Worm (Caenorhabditis elegans) whole organism, late embryonic: Measurements from ENCODE around the gene idpb-3.

Experiments used
- C38D4.7 ChIP-seq: fragments of 200-800 bp; sonication (Bioruptor generic); optimal IDR thresholded peaks from 2 replicates; lab custom pipeline; 2018; ENCODE audit warnings: mild to moderate bottlenecking, missing genetic modification characterization, moderate library complexity, missing compliant biosample characterization
- F13H6.1 ChIP-seq: sonication (generic microtip); optimal IDR thresholded peaks from 2 replicates; lab custom pipeline; 2016; ENCODE audit warnings: missing genetic modification characterization, missing compliant biosample characterization
- K02D7.2 ChIP-seq: sonication (generic microtip); optimal IDR thresholded peaks from 2 replicates; lab custom pipeline; 2017; ENCODE audit warnings: mild to moderate bottlenecking, missing genetic modification characterization, missing compliant biosample characterization
- K09A11.1 ChIP-seq: sonication (generic microtip); optimal IDR thresholded peaks from 2 replicates; lab custom pipeline; 2017; ENCODE audit warnings: antibody characterized with exemption, mild to moderate bottlenecking, missing genetic modification characterization, missing compliant biosample characterization; ENCODE audit not compliant: insufficient read depth
- T23F11.4 ChIP-seq: fragments of 200-800 bp; sonication (Bioruptor generic); optimal IDR thresholded peaks from 2 replicates; lab custom pipeline; 2018; ENCODE audit warnings: mild to moderate bottlenecking, missing genetic modification characterization, missing compliant biosample characterization
- ahr-1 ChIP-seq: sonication (generic microtip); optimal IDR thresholded peaks from 2 replicates; lab custom pipeline; 2016; ENCODE audit warnings: missing genetic modification characterization, missing compliant biosample characterization
- ama-1 ChIP-seq: fragments of 150-350 bp; optimal IDR thresholded peaks from 2 replicates; lab custom pipeline; 2014
- ceh-14 ChIP-seq: sonication (generic microtip); optimal IDR thresholded peaks from 2 replicates; lab custom pipeline; 2016; ENCODE audit warnings: missing genotype, missing genetic modification characterization, missing compliant biosample characterization
- ceh-2 ChIP-seq: sonication (generic microtip); optimal IDR thresholded peaks from 2 replicates; lab custom pipeline; 2016; ENCODE audit warnings: missing genotype, missing genetic modification characterization, missing compliant biosample characterization
- ceh-22 ChIP-seq: sonication (generic microtip); optimal IDR thresholded peaks from 2 replicates; lab custom pipeline; 2017; ENCODE audit warnings: missing biosample characterization, missing genetic modification characterization
- ceh-30 ChIP-seq: fragments of 150-350 bp; optimal IDR thresholded peaks from 2 replicates; lab custom pipeline; 2014; ENCODE audit warnings: missing biosample characterization, missing genetic modification characterization
- ceh-31 ChIP-seq: sonication (generic microtip); optimal IDR thresholded peaks from 2 replicates; lab custom pipeline; 2016; ENCODE audit warnings: missing genetic modification characterization, missing compliant biosample characterization
- ceh-34 ChIP-seq: sonication (generic microtip); optimal IDR thresholded peaks from 2 replicates; lab custom pipeline; 2016; ENCODE audit warnings: mild to moderate bottlenecking, missing genetic modification characterization, missing compliant biosample characterization
- ceh-45 ChIP-seq: fragments of 200-800 bp; sonication (Bioruptor generic); IDR thresholded peaks from 2 replicates; pipeline ENCODE4 v1.3.6; 2022; ENCODE audit warnings: missing genetic modification reagents, missing genetic modification characterization, missing compliant biosample characterization
- ceh-6 ChIP-seq: fragments of 200-800 bp; sonication (Bioruptor generic); optimal IDR thresholded peaks from 2 replicates; lab custom pipeline; 2018; ENCODE audit warnings: mild to moderate bottlenecking, missing genetic modification characterization, missing compliant biosample characterization
- che-1 ChIP-seq: sonication (generic microtip); optimal IDR thresholded peaks from 2 replicates; lab custom pipeline; 2016; ENCODE audit warnings: mild to moderate bottlenecking, missing genetic modification characterization, missing compliant biosample characterization
- dmd-4 ChIP-seq: sonication (generic microtip); optimal IDR thresholded peaks from 2 replicates; lab custom pipeline; 2016; ENCODE audit warnings: borderline replicate concordance, missing genetic modification characterization, missing compliant biosample characterization
- dve-1 ChIP-seq: sonication (generic microtip); optimal IDR thresholded peaks from 2 replicates; lab custom pipeline; 2017; ENCODE audit warnings: antibody characterized with exemption, mild to moderate bottlenecking, missing genetic modification characterization, missing compliant biosample characterization
- elt-4 ChIP-seq: sonication (generic microtip); optimal IDR thresholded peaks from 2 replicates; lab custom pipeline; 2016; ENCODE audit warnings: missing genetic modification characterization, missing compliant biosample characterization
- ets-4 ChIP-seq: sonication (generic microtip); optimal IDR thresholded peaks from 2 replicates; lab custom pipeline; 2016; ENCODE audit warnings: missing genetic modification characterization, missing compliant biosample characterization
- eyg-1 ChIP-seq: sonication (generic microtip); optimal IDR thresholded peaks from 2 replicates; lab custom pipeline; 2016; ENCODE audit warnings: missing genotype, missing genetic modification characterization, missing compliant biosample characterization
- fax-1 ChIP-seq: sonication (generic microtip); optimal IDR thresholded peaks from 2 replicates; lab custom pipeline; 2016; ENCODE audit warnings: missing genotype, missing genetic modification characterization, missing compliant biosample characterization
- hlh-13 ChIP-seq: fragments of 200-800 bp; sonication (Bioruptor generic); optimal IDR thresholded peaks from 2 replicates; lab custom pipeline; 2018; ENCODE audit warnings: mild to moderate bottlenecking, missing genetic modification characterization, missing compliant biosample characterization
- hlh-15 ChIP-seq: sonication (generic microtip); optimal IDR thresholded peaks from 2 replicates; lab custom pipeline; 2016; ENCODE audit warnings: missing genetic modification characterization, missing compliant biosample characterization
- hlh-30 ChIP-seq: sonication (generic microtip); optimal IDR thresholded peaks from 2 replicates; lab custom pipeline; 2017; ENCODE audit warnings: antibody characterized with exemption, missing genetic modification characterization, missing compliant biosample characterization; ENCODE audit not compliant: insufficient read depth
- hlh-6 ChIP-seq: sonication (generic microtip); optimal IDR thresholded peaks from 2 replicates; lab custom pipeline; 2016; ENCODE audit warnings: missing genotype, missing genetic modification characterization, missing compliant biosample characterization
- hlh-8 ChIP-seq: sonication (generic microtip); optimal IDR thresholded peaks from 2 replicates; lab custom pipeline; 2016; ENCODE audit warnings: missing genotype, missing genetic modification characterization, missing compliant biosample characterization
- lim-6 ChIP-seq: sonication (generic microtip); optimal IDR thresholded peaks from 2 replicates; lab custom pipeline; 2016; ENCODE audit warnings: missing genetic modification characterization, missing compliant biosample characterization
- lin-11 ChIP-seq: fragments of 200-800 bp; sonication (Bioruptor generic); optimal IDR thresholded peaks from 2 replicates; lab custom pipeline; 2018; ENCODE audit warnings: mild to moderate bottlenecking, missing genetic modification characterization, missing compliant biosample characterization
- madf-2 ChIP-seq: sonication (generic microtip); optimal IDR thresholded peaks from 2 replicates; lab custom pipeline; 2017; ENCODE audit warnings: missing genetic modification characterization, missing compliant biosample characterization
- mec-3 ChIP-seq: sonication (generic microtip); optimal IDR thresholded peaks from 2 replicates; lab custom pipeline; 2016; ENCODE audit warnings: borderline replicate concordance, missing genetic modification characterization, missing compliant biosample characterization
- nfya-1 ChIP-seq: sonication (generic microtip); optimal IDR thresholded peaks from 2 replicates; lab custom pipeline; 2017; ENCODE audit warnings: missing genetic modification characterization, mild to moderate bottlenecking, missing compliant biosample characterization, antibody characterized with exemption, moderate library complexity
- npax-4 ChIP-seq: sonication (generic microtip); optimal IDR thresholded peaks from 2 replicates; lab custom pipeline; 2016; ENCODE audit warnings: missing genetic modification characterization, missing compliant biosample characterization
- odd-2 ChIP-seq: sonication (generic microtip); optimal IDR thresholded peaks from 2 replicates; lab custom pipeline; 2017; ENCODE audit warnings: antibody characterized with exemption, mild to moderate bottlenecking, missing genetic modification characterization, missing compliant biosample characterization
- pag-3 ChIP-seq: sonication (generic microtip); optimal IDR thresholded peaks from 2 replicates; lab custom pipeline; 2016; ENCODE audit warnings: missing compliant biosample characterization, missing genetic modification characterization, borderline replicate concordance
- pat-9 ChIP-seq: fragments of 200-800 bp; sonication (Bioruptor generic); optimal IDR thresholded peaks from 2 replicates; lab custom pipeline; 2018; ENCODE audit warnings: mild to moderate bottlenecking, missing genetic modification characterization, moderate library complexity, missing compliant biosample characterization
- pax-1 ChIP-seq: fragments of 150-350 bp; optimal IDR thresholded peaks from 2 replicates; lab custom pipeline; 2014; ENCODE audit warnings: missing biosample characterization, missing genetic modification characterization
- pha-2 ChIP-seq: sonication (generic microtip); optimal IDR thresholded peaks from 2 replicates; lab custom pipeline; 2017; ENCODE audit warnings: mild to moderate bottlenecking, missing genetic modification characterization, missing compliant biosample characterization
- pha-4 ChIP-seq: fragments of 150-350 bp; optimal IDR thresholded peaks from 2 replicates; lab custom pipeline; 2018; ENCODE audit warnings: missing biosample characterization, missing genetic modification reagents, missing genetic modification characterization
- pros-1 ChIP-seq: fragments of 150-350 bp; optimal IDR thresholded peaks from 2 replicates; lab custom pipeline; 2014; ENCODE audit warnings: missing biosample characterization, missing genetic modification reagents, missing genetic modification characterization
- ref-2 ChIP-seq: sonication (generic microtip); optimal IDR thresholded peaks from 2 replicates; lab custom pipeline; 2016; ENCODE audit warnings: missing genetic modification characterization, missing compliant biosample characterization
- rnt-1 ChIP-seq: sonication (generic microtip); optimal IDR thresholded peaks from 2 replicates; lab custom pipeline; 2016; ENCODE audit warnings: missing genetic modification characterization, missing compliant biosample characterization
- sdc-2 ChIP-seq: sonication (generic microtip); optimal IDR thresholded peaks from 2 replicates; lab custom pipeline; 2016; ENCODE audit warnings: missing genotype, missing genetic modification characterization, missing compliant biosample characterization
- sox-2 ChIP-seq: fragments of 200-800 bp; sonication (Bioruptor generic); IDR thresholded peaks from 2 replicates; pipeline ENCODE4 v1.3.6; 2022; ENCODE audit warnings: missing genetic modification reagents, missing genetic modification characterization, missing compliant biosample characterization
- sox-4 ChIP-seq: sonication (generic microtip); optimal IDR thresholded peaks from 2 replicates; lab custom pipeline; 2017; ENCODE audit warnings: mild to moderate bottlenecking, missing genetic modification characterization, inconsistent platforms, missing compliant biosample characterization
- syd-9 ChIP-seq: sonication (generic microtip); optimal IDR thresholded peaks from 2 replicates; lab custom pipeline; 2016; ENCODE audit warnings: mild to moderate bottlenecking, missing genetic modification characterization, moderate library complexity, missing compliant biosample characterization
- tbx-2 ChIP-seq: sonication (generic microtip); optimal IDR thresholded peaks from 2 replicates; lab custom pipeline; 2016; ENCODE audit warnings: missing genetic modification characterization, missing compliant biosample characterization
- ttx-3 ChIP-seq: sonication (generic microtip); optimal IDR thresholded peaks from 2 replicates; lab custom pipeline; 2016; ENCODE audit warnings: missing genetic modification reagents, missing genetic modification characterization, missing compliant biosample characterization
- unc-3 ChIP-seq, 2 experiments: fragments of 200-800 bp in 1 of 2; sonication (Bioruptor generic) in 1 of 2; sonication (generic microtip) in 1 of 2; conservative IDR thresholded peaks in 1 of 2; optimal IDR thresholded peaks in 1 of 2; 2 replicates each; pipeline versions ENCODE4 v1.3.6 to Lab custom; 2016 to 2022; ENCODE audit warnings: missing compliant biosample characterization in 2 of 2, missing genetic modification characterization in 2 of 2, missing genetic modification reagents in 1 of 2
- unc-55 ChIP-seq: sonication (generic microtip); optimal IDR thresholded peaks from 2 replicates; lab custom pipeline; 2017; ENCODE audit warnings: missing biosample characterization, missing genetic modification reagents, missing genetic modification characterization
- zip-5 ChIP-seq: sonication (generic microtip); optimal IDR thresholded peaks from 2 replicates; lab custom pipeline; 2016; ENCODE audit warnings: missing genetic modification characterization, missing compliant biosample characterization
- ztf-16 ChIP-seq: sonication (generic microtip); optimal IDR thresholded peaks from 2 replicates; lab custom pipeline; 2017; ENCODE audit warnings: missing genetic modification characterization, missing compliant biosample characterization

The idpb-3 gene

ce11 chrII:5055129-5055666 is 46.4 kb downstream of the idpb-3 start, which contains the start of the genes ify-1 and rpl-22:
Gene ify-1 (minus strand): TSS chrII:5055179.
Gene rpl-22 (plus strand): TSS chrII:5055616.
- TF ChIP-seq pag-3 (no peak), syd-9 (tag; lab: Kevin White, UChicago) (no peak), ceh-6 (GFP tag; lab: Kevin White, UChicago) (no peak), ztf-16 (peak; percentile 33), pat-9 (no peak), hlh-30 (tag; lab: Kevin White, UChicago) (peak; percentile 71), pros-1 (peak; percentile 73), che-1 (tag; lab: Kevin White, UChicago) (no peak), ttx-3 (no peak), ama-1 (lab: Kevin White, UChicago) (no peak), hlh-8 (tag; lab: Kevin White, UChicago) (peak; percentile 31), ceh-30 (peak; percentile 66), lin-11 (no peak), zip-5 (peak; percentile 3), K09A11.1 (peak; percentile 4), sox-2 (GFP tag; lab: Robert Waterston, UW) (no peak), F13H6.1 (tag; lab: Kevin White, UChicago) (no peak), unc-3 (GFP tag; conservative IDR thresholded peaks at IDR 0.05; lab: Robert Waterston, UW) (no peak), unc-3 (tag; optimal IDR thresholded peaks at IDR 0.05; lab: Kevin White, UChicago) (no peak), elt-4 (tag; lab: Kevin White, UChicago) (no peak), fax-1 (peak; percentile 22), sox-4 (tag; lab: Kevin White, UChicago) (peak; percentile 35), pha-4 (no peak), sdc-2 (tag; lab: Kevin White, UChicago) (peak; percentile 34), ref-2 (peak; percentile 71), T23F11.4 (no peak), rnt-1 (tag; lab: Kevin White, UChicago) (peak; percentile 73), pax-1 (tag; lab: Kevin White, UChicago) (peak; percentile 68), ahr-1 (no peak), mec-3 (tag; lab: Kevin White, UChicago) (no peak), ceh-2 (peak; percentile 16), odd-2 (no peak), ets-4 (tag; lab: Kevin White, UChicago) (peak; percentile 50), unc-55 (GFP tag; lab: Kevin White, UChicago) (peak; percentile 71), eyg-1 (no peak), tbx-2 (tag; lab: Kevin White, UChicago) (peak; percentile 70), C38D4.7 (no peak), hlh-13 (GFP tag; lab: Kevin White, UChicago) (no peak), dve-1 (tag; lab: Kevin White, UChicago) (peak; percentile 82), nfya-1 (tag; lab: Kevin White, UChicago) (peak; percentile 97), ceh-45 (GFP tag; lab: Robert Waterston, UW) (no peak), pha-2 (tag; lab: Kevin White, UChicago) (no peak), dmd-4 (no peak), hlh-6 (tag; lab: Kevin White, UChicago) (no peak), ceh-31 (tag; lab: Kevin White, UChicago) (peak; percentile 87), ceh-22 (tag; lab: Kevin White, UChicago) (no peak), ceh-34 (peak; percentile 51), madf-2 (tag; lab: Kevin White, UChicago) (peak; percentile 50), lim-6 (tag; lab: Kevin White, UChicago) (no peak), ceh-14 (tag; lab: Kevin White, UChicago) (no peak), npax-4 (no peak), hlh-15 (tag; lab: Kevin White, UChicago) (no peak), K02D7.2 (tag; lab: Kevin White, UChicago) (no peak)
